Fruit fly (Drosophila melanogaster): ENCODE data around the gene RhoGAPp190.

DNA sequence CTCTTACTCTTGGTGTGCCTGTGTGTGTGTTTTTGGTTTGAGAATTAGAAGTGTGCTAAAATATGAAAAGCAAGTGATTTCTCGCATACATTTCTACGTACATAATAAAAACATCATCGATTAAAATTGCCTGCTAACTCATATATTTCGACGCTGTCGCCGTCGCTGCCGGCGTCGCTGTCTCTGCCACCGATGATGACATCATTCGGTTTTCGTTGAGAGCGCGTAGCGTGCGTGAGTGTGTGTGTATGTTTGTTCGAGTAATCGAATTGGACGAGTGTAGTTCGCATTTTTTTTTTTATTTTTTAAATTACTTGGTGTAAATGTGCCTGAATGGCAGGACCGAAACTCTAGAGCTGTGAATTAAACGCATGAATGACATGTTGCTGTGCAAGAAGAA lies 5.4 kb upstream of the RhoGAPp190 start:
- TF ChIP-seq OdsH (GFP tag; optimal IDR thresholded peaks at IDR 0.05) (no peak), fru (GFP tag; optimal IDR thresholded peaks at IDR 0.05) (no peak), Hr83 (GFP tag; optimal IDR thresholded peaks at IDR 0.05; ENCODE audit: poor library complexity, severe bottlenecking) (no peak), dl (GFP tag; optimal IDR thresholded peaks at IDR 0.05; ENCODE audit: insufficient read depth in 1 of 2, partially characterized antibody in 2 of 2) (no peak), woc (GFP tag; optimal IDR thresholded peaks at IDR 0.05) (no peak)

Measured in whole organism, wandering third instar larva.